Worm (Caenorhabditis elegans) whole organism, midembryonic: ENCODE measurements around the gene Y116F11B.14.

Source experiments
- T22C8.4 ChIP-seq: fragments of 200-800 bp; sonication (Bioruptor generic); IDR thresholded peaks from 2 replicates; pipeline ENCODE4 v1.3.6; 2022; ENCODE audit warnings: missing genetic modification characterization, missing compliant biosample characterization
- ztf-29 ChIP-seq: fragments of 200-800 bp; sonication (Bioruptor generic); IDR thresholded peaks from 2 replicates; pipeline ENCODE4 v1.3.6; 2022; ENCODE audit warnings: missing genetic modification reagents, missing genetic modification characterization, missing compliant biosample characterization

DNA sequence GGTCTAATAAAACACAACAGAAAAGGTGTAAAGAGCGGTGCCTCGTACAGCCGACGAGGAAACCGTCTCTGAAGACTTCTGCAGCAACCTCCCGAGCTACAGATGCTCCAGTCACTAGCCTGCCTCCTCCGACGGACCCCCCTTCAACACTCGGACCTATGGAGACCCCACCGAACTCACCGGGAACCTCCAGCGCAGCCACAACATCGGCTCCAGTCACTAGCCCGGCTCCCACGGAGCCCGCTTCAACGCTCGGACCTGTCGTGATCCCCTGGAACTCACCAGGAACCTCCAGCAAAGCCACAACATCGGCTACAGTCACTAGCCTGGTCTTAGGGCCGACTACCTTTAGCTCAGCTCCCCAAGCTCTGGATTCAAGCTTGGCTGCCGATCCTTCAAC lies 39.0 kb upstream of the Y116F11B.14 start:
- TF ChIP-seq T22C8.4 (GFP tag; lab: Robert Waterston, UW) (no peak), ztf-29 (no peak)
